Worm (Caenorhabditis elegans): ENCODE data around the gene srh-298.

DNA sequence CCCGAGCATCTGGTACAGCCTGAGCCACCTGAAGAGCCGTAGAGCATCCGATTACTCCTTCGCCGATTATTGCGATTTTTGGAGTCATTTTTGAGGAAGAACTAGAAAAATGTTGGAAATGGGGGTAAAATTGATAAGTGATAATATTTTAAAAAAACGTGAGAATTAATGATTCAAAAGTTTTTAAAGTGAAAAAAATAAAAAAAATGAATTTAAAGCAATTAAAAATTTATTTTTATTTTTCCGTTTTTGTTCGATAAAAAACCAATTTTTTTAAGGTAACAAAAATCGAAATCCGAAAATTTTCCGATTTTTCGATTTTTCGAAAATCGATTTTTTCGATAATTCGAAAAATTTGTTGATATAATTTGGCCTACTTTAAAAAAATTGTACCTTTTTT lies 41.5 kb upstream of the srh-298 start, which contains the start of gene ddo-1:
- no peak for TF ChIP-seq somi-1 (GFP tag; optimal IDR thresholded peaks at IDR 0.05)
- no peak for TF ChIP-seq mxl-1 (tag; optimal IDR thresholded peaks at IDR 0.05)
- no peak for TF ChIP-seq ceh-79 (tag; optimal IDR thresholded peaks at IDR 0.05)
- no peak for TF ChIP-seq Y79H2A.3 (GFP tag; conservative IDR thresholded peaks at IDR 0.05)
- TF ChIP-seq pha-4 (tag; optimal IDR thresholded peaks at IDR 0.05): no peak
- TF ChIP-seq D2030.7 (GFP tag; IDR thresholded peaks at IDR 0.05): no peak
- no peak for TF ChIP-seq fkh-3 (tag; optimal IDR thresholded peaks at IDR 0.05)
- no peak for TF ChIP-seq ceh-40 (GFP tag; IDR thresholded peaks at IDR 0.05)
- no peak for TF ChIP-seq unc-62 (GFP tag; optimal IDR thresholded peaks at IDR 0.05)
- no peak for TF ChIP-seq dpff-1 (tag; optimal IDR thresholded peaks at IDR 0.05)
- no peak for TF ChIP-seq F49E8.2 (tag; optimal IDR thresholded peaks at IDR 0.05; ENCODE audit: insufficient read depth)
